Worm (Caenorhabditis elegans): ENCODE data around the gene C31B8.9.

DNA sequence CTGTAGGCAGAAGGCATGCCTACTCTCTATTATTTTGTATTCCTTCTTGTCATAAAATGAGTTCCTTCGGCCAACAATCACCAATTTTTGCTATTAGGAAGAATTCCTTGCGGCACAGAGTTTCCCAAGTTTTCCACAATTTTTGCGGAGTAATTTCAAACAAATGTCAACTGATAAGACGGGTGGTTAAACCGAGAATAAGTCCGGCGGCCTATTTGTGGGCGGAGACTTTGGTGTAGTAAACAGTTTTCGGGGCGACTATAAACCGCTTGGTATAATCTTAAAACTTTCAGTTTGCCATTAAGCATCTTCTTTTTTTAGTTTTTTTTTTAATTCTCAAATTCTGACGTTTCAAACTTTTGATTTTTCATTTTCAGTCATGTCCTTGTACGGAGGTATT, 31.8 kb downstream of the C31B8.9 start, which contains the start of gene ifc-1:
- TF ChIP-seq C38D4.7 (GFP tag; optimal IDR thresholded peaks at IDR 0.05): no peak
- no peak for TF ChIP-seq ttx-3 (tag; optimal IDR thresholded peaks at IDR 0.05)
